Fruit fly (Drosophila melanogaster) whole organism, adult: ENCODE results near the gene CG2336.

Experiments
- CG1620 ChIP-seq: fragments of 200-800 bp; sonication (Bioruptor generic); optimal IDR thresholded peaks from 2 replicates; lab custom pipeline; 2016; ENCODE audit warnings: missing biosample characterization, missing genetic modification characterization
- CG5204 ChIP-seq: fragments of 200-800 bp; sonication (Bioruptor generic); optimal IDR thresholded peaks from 2 replicates; lab custom pipeline; 2016; ENCODE audit warnings: missing biosample characterization, missing genetic modification characterization
- CG7101 ChIP-seq: fragments of 200-800 bp; sonication (Bioruptor generic); optimal IDR thresholded peaks from 2 replicates; lab custom pipeline; 2018; ENCODE audit warnings: missing biosample characterization, mild to moderate bottlenecking, missing genetic modification characterization, moderate library complexity
- Crg-1 ChIP-seq: fragments of 200-800 bp; sonication (Bioruptor generic); optimal IDR thresholded peaks from 2 replicates; lab custom pipeline; 2016; ENCODE audit warnings: missing biosample characterization, missing genetic modification characterization
- Hr96 ChIP-seq: fragments of 200-800 bp; sonication (Bioruptor generic); optimal IDR thresholded peaks from 2 replicates; lab custom pipeline; 2016; ENCODE audit warnings: missing biosample characterization, missing genetic modification characterization
- cic ChIP-seq: fragments of 200-800 bp; sonication (Bioruptor generic); optimal IDR thresholded peaks from 2 replicates; lab custom pipeline; 2017; ENCODE audit warnings: missing biosample characterization, mild to moderate bottlenecking, missing genetic modification characterization, moderate library complexity
- cnc ChIP-seq, 2 experiments: fragments of >200 bp; optimal IDR thresholded peaks; 2 replicates each; lab custom pipeline; 2017
- kay ChIP-seq: fragments of 200-800 bp; sonication (Bioruptor generic); peaks from one replicate; lab custom pipeline; 2016; ENCODE audit warnings: missing biosample characterization, missing genetic modification characterization, borderline replicate concordance
- tj ChIP-seq: fragments of 200-800 bp; sonication (Bioruptor generic); optimal IDR thresholded peaks from 3 replicates; lab custom pipeline; 2017; ENCODE audit warnings: missing biosample characterization, mild to moderate bottlenecking, missing genetic modification characterization, moderate library complexity

- TF ChIP-seq cnc (optimal IDR thresholded peaks at IDR 0.05; lab: Kevin White, UChicago) (no peak), CG5204 (GFP tag; lab: Kevin White, UChicago) (no peak), CG1620 (GFP tag; lab: Kevin White, UChicago) (no peak), tj (no peak), CG7101 (tag; lab: Kevin White, UChicago) (no peak), Crg-1 (GFP tag; lab: Kevin White, UChicago) (no peak), kay (GFP tag; lab: Kevin White, UChicago) (no peak), cic (GFP tag; lab: Kevin White, UChicago) (no peak), Hr96 (GFP tag; lab: Kevin White, UChicago) (no peak)
Observed at dm6 chr3R:6608814-6609213, 28.2 kb downstream of the CG2336 start, which contains the start of gene glob2.
